Fruit fly (Drosophila melanogaster) whole organism, embryonic: ENCODE results near the gene tst.
A peak's percentile ranks its signal among the peaks of the same experiment; 100 is the strongest.

Experiments
- Aef1 ChIP-seq: fragments of 200-800 bp; sonication (Bioruptor generic); IDR thresholded peaks from 3 replicates; pipeline ENCODE4 v1.3.6; 2022; ENCODE audit warnings: missing biosample characterization, missing genetic modification characterization
- Bteb2 ChIP-seq: fragments of 200-800 bp; sonication (Bioruptor generic); optimal IDR thresholded peaks from 2 replicates; lab custom pipeline; 2016; ENCODE audit warnings: missing biosample characterization, missing genetic modification characterization
- C15 ChIP-seq: fragments of 200-800 bp; sonication (Bioruptor generic); IDR thresholded peaks from 3 replicates; pipeline ENCODE4 v1.3.6; 2022; ENCODE audit warnings: missing biosample characterization, missing genetic modification characterization
- CG10654 ChIP-seq: fragments of 200-800 bp; sonication (Bioruptor generic); optimal IDR thresholded peaks from 2 replicates; lab custom pipeline; 2016; ENCODE audit warnings: missing biosample characterization, missing genetic modification characterization
- CG11085 ChIP-seq: fragments of 200-800 bp; sonication (Bioruptor generic); IDR thresholded peaks from 2 replicates; pipeline ENCODE4 v1.3.6; 2022; ENCODE audit warnings: missing biosample characterization, missing genetic modification characterization
- CG17802 ChIP-seq: fragments of 200-800 bp; sonication (Bioruptor generic); optimal IDR thresholded peaks from 2 replicates; lab custom pipeline; 2018; ENCODE audit warnings: missing biosample characterization, mild to moderate bottlenecking, missing genetic modification characterization, moderate library complexity
- CG2199 ChIP-seq: fragments of 200-800 bp; sonication (Bioruptor generic); IDR thresholded peaks from 3 replicates; pipeline ENCODE4 v1.3.6; 2022; ENCODE audit warnings: missing biosample characterization, missing genetic modification characterization
- CG2678 ChIP-seq: fragments of 200-800 bp; sonication (Bioruptor generic); optimal IDR thresholded peaks from 3 replicates; lab custom pipeline; 2019; ENCODE audit warnings: missing biosample characterization, mild to moderate bottlenecking, missing genetic modification characterization, moderate library complexity
- CG30020 ChIP-seq: fragments of 200-800 bp; optimal IDR thresholded peaks from 2 replicates; lab custom pipeline; 2019; ENCODE audit warnings: missing biosample characterization, mild to moderate bottlenecking, missing genetic modification characterization, moderate library complexity
- CG33213 ChIP-seq: fragments of 200-800 bp; sonication (Bioruptor generic); optimal IDR thresholded peaks from 3 replicates; lab custom pipeline; 2016; ENCODE audit warnings: missing biosample characterization, missing genetic modification characterization
- CG4854 ChIP-seq: fragments of 200-800 bp; sonication (Bioruptor generic); optimal IDR thresholded peaks from 2 replicates; lab custom pipeline; 2016; ENCODE audit warnings: missing biosample characterization, missing genetic modification characterization, inconsistent platforms
- CG5245 ChIP-seq: fragments of 200-800 bp; sonication (Bioruptor generic); optimal IDR thresholded peaks from 3 replicates; lab custom pipeline; 2016; ENCODE audit warnings: missing biosample characterization, missing genetic modification characterization
- CG7963 ChIP-seq: fragments of 200-800 bp; sonication (Bioruptor generic); IDR thresholded peaks from 3 replicates; pipeline ENCODE4 v1.3.6; 2022; ENCODE audit warnings: missing biosample characterization, missing genetic modification characterization; ENCODE audit not compliant: partially characterized antibody
- CG8281 ChIP-seq: fragments of 200-800 bp; sonication (Bioruptor generic); optimal IDR thresholded peaks from 2 replicates; lab custom pipeline; 2018; ENCODE audit warnings: missing biosample characterization, mild to moderate bottlenecking, missing genetic modification characterization, moderate library complexity
- CG8359 ChIP-seq: fragments of 200-800 bp; sonication (Bioruptor generic); optimal IDR thresholded peaks from 2 replicates; lab custom pipeline; 2017; ENCODE audit warnings: missing biosample characterization, mild to moderate bottlenecking, missing genetic modification characterization, borderline replicate concordance
- CG8944 ChIP-seq: fragments of 200-800 bp; sonication (Bioruptor generic); optimal IDR thresholded peaks from 3 replicates; lab custom pipeline; 2016; ENCODE audit warnings: missing biosample characterization, missing genetic modification characterization
- CG9932 ChIP-seq: fragments of 200-800 bp; sonication (Bioruptor generic); IDR thresholded peaks from 2 replicates; pipeline ENCODE4 v1.3.6; 2022; ENCODE audit warnings: missing biosample characterization, missing genetic modification characterization
- Camta ChIP-seq: fragments of 200-800 bp; sonication (Bioruptor generic); optimal IDR thresholded peaks from 2 replicates; lab custom pipeline; 2016; ENCODE audit warnings: missing biosample characterization, missing genetic modification characterization
- D ChIP-seq, 2 experiments: fragments of 200-800 bp in 1 of 2; fragments of >200 bp in 1 of 2; sonication (Bioruptor generic) in 1 of 2; optimal IDR thresholded peaks; 2 replicates in 1 of 2; 3 replicates in 1 of 2; lab custom pipeline; 2017; ENCODE audit warnings: mild to moderate bottlenecking in 1 of 2, missing biosample characterization in 1 of 2, missing genetic modification characterization in 1 of 2, missing genetic modification reagents in 1 of 2
- D19A ChIP-seq: fragments of 200-800 bp; optimal IDR thresholded peaks from 3 replicates; lab custom pipeline; 2019; ENCODE audit warnings: missing biosample characterization, mild to moderate bottlenecking, missing genetic modification characterization, moderate library complexity
- Dip2 ChIP-seq: fragments of 200-800 bp; sonication (Bioruptor generic); IDR thresholded peaks from 2 replicates; pipeline ENCODE4 v1.3.6; 2022; ENCODE audit warnings: missing biosample characterization, missing genetic modification characterization
- Hr3 ChIP-seq: fragments of 200-800 bp; sonication (Bioruptor generic); optimal IDR thresholded peaks from 3 replicates; lab custom pipeline; 2016; ENCODE audit warnings: missing biosample characterization, missing genetic modification characterization
- Lim3 ChIP-seq: fragments of 200-800 bp; sonication (Bioruptor generic); IDR thresholded peaks from 2 replicates; pipeline ENCODE4 v1.3.6; 2022; ENCODE audit warnings: missing biosample characterization, missing genetic modification characterization
- Med ChIP-seq: fragments of 200-800 bp; sonication (Bioruptor generic); peaks from one replicate; lab custom pipeline; 2016; ENCODE audit warnings: missing biosample characterization, missing genetic modification characterization, mild to moderate bottlenecking, inconsistent platforms, moderate library complexity
- Neu2 ChIP-seq: fragments of 200-800 bp; sonication (Bioruptor generic); optimal IDR thresholded peaks from 3 replicates; lab custom pipeline; 2016; ENCODE audit warnings: missing biosample characterization, missing genetic modification characterization, borderline replicate concordance
- Ptx1 ChIP-seq: fragments of 200-800 bp; sonication (Bioruptor generic); IDR thresholded peaks from 2 replicates; pipeline ENCODE4 v1.3.6; 2022; ENCODE audit warnings: missing biosample characterization, missing genetic modification characterization
- Sox100B ChIP-seq: fragments of 200-800 bp; sonication (Bioruptor generic); optimal IDR thresholded peaks from 3 replicates; lab custom pipeline; 2018; ENCODE audit warnings: missing biosample characterization, mild to moderate bottlenecking, missing genetic modification characterization
- Stat92E ChIP-seq, 3 experiments: fragments of >200 bp in 2 of 3; fragments of 200-800 bp in 1 of 3; sonication (Bioruptor generic) in 1 of 3; optimal IDR thresholded peaks; 2 replicates each; lab custom pipeline; 2017 to 2019; ENCODE audit warnings: missing biosample characterization in 3 of 3, missing genetic modification characterization in 3 of 3, mild to moderate bottlenecking in 1 of 3, moderate library complexity in 1 of 3
- Taf1 ChIP-seq: fragments of 200-800 bp; sonication (Bioruptor generic); IDR thresholded peaks from 2 replicates; pipeline ENCODE4 v1.3.6; 2022; ENCODE audit warnings: missing biosample characterization, missing genetic modification characterization
- Usf ChIP-seq: fragments of 200-800 bp; sonication (Bioruptor generic); optimal IDR thresholded peaks from 2 replicates; lab custom pipeline; 2017; ENCODE audit warnings: missing genotype, missing biosample characterization, missing genetic modification characterization
- dati ChIP-seq: fragments of 200-800 bp; sonication (Bioruptor generic); IDR thresholded peaks from 2 replicates; pipeline ENCODE4 v1.3.6; 2022; ENCODE audit warnings: missing biosample characterization, missing genetic modification characterization
- dmrt11E ChIP-seq: fragments of 200-800 bp; sonication (Bioruptor generic); optimal IDR thresholded peaks from 3 replicates; lab custom pipeline; 2018; ENCODE audit warnings: missing biosample characterization, mild to moderate bottlenecking, missing genetic modification characterization, moderate library complexity
- hbn ChIP-seq: fragments of 200-800 bp; sonication (Bioruptor generic); IDR thresholded peaks from 2 replicates; pipeline ENCODE4 v1.3.6; 2022; ENCODE audit warnings: missing biosample characterization, missing genetic modification characterization; ENCODE audit not compliant: partially characterized antibody
- lbe ChIP-seq: fragments of 200-800 bp; sonication (Bioruptor generic); optimal IDR thresholded peaks from 2 replicates; lab custom pipeline; 2016; ENCODE audit warnings: missing biosample characterization, mild to moderate bottlenecking, missing genetic modification characterization
- lilli ChIP-seq: fragments of 200-800 bp; sonication (Bioruptor generic); optimal IDR thresholded peaks from 3 replicates; lab custom pipeline; 2016; ENCODE audit warnings: missing biosample characterization, missing genetic modification characterization
- nerfin-2 ChIP-seq: fragments of 200-800 bp; sonication (Bioruptor generic); IDR thresholded peaks from 2 replicates; pipeline ENCODE4 v1.3.6; 2022; ENCODE audit warnings: missing biosample characterization, missing genetic modification characterization; ENCODE audit not compliant: partially characterized antibody
- pho ChIP-seq: fragments of 200-800 bp; sonication (Bioruptor generic); optimal IDR thresholded peaks from 2 replicates; lab custom pipeline; 2016; ENCODE audit warnings: missing biosample characterization, missing genetic modification characterization
- psq ChIP-seq: fragments of 200-800 bp; sonication (Bioruptor generic); optimal IDR thresholded peaks from 2 replicates; lab custom pipeline; 2017; ENCODE audit warnings: missing biosample characterization, missing genetic modification characterization
- repo ChIP-seq: fragments of 200-800 bp; sonication (Bioruptor generic); optimal IDR thresholded peaks from 2 replicates; lab custom pipeline; 2016; ENCODE audit warnings: missing biosample characterization, missing genetic modification characterization
- slp2 ChIP-seq: fragments of 200-800 bp; sonication (Bioruptor generic); optimal IDR thresholded peaks from 2 replicates; lab custom pipeline; 2016; ENCODE audit warnings: missing biosample characterization, missing genetic modification characterization
- sob ChIP-seq: fragments of 200-800 bp; sonication (Bioruptor generic); IDR thresholded peaks from 2 replicates; pipeline ENCODE4 v1.3.6; 2022; ENCODE audit warnings: missing biosample characterization, missing genetic modification characterization
- sr ChIP-seq: fragments of 200-800 bp; sonication (Bioruptor generic); IDR thresholded peaks from 3 replicates; pipeline ENCODE4 v1.3.6; 2022; ENCODE audit warnings: missing biosample characterization, missing genetic modification characterization
- stc ChIP-seq: fragments of 200-800 bp; sonication (Bioruptor generic); IDR thresholded peaks from 2 replicates; pipeline ENCODE4 v1.3.6; 2022; ENCODE audit warnings: missing biosample characterization, missing genetic modification characterization
- tna ChIP-seq: fragments of 200-800 bp; sonication (Bioruptor generic); IDR thresholded peaks from 2 replicates; pipeline ENCODE4 v1.3.6; 2022; ENCODE audit warnings: missing biosample characterization, missing genetic modification characterization; ENCODE audit not compliant: partially characterized antibody
- usp ChIP-seq: fragments of >200 bp; optimal IDR thresholded peaks from 2 replicates; lab custom pipeline; 2017; ENCODE audit warnings: missing biosample characterization, missing genetic modification characterization
- vnd ChIP-seq: fragments of 200-800 bp; sonication (Bioruptor generic); IDR thresholded peaks from 3 replicates; pipeline ENCODE4 v1.3.6; 2022; ENCODE audit warnings: missing biosample characterization, missing genetic modification characterization; ENCODE audit not compliant: partially characterized antibody
- zf30C ChIP-seq: fragments of 200-800 bp; sonication (Bioruptor generic); optimal IDR thresholded peaks from 3 replicates; lab custom pipeline; 2018; ENCODE audit warnings: missing biosample characterization, mild to moderate bottlenecking, missing genetic modification characterization
- zfh1 ChIP-seq: fragments of 200-800 bp; sonication (Bioruptor generic); IDR thresholded peaks from 3 replicates; pipeline ENCODE4 v1.3.6; 2022; ENCODE audit warnings: missing biosample characterization, missing genetic modification characterization
- zfh2 ChIP-seq: fragments of 200-800 bp; sonication (Bioruptor generic); optimal IDR thresholded peaks from 2 replicates; lab custom pipeline; 2016; ENCODE audit warnings: missing biosample characterization, missing genetic modification characterization

tst gene

dm6 chr3R:23722680-23723372 is 49.8 kb downstream of the tst start, which contains the start of gene CG10365 (continued):
- no peak for TF ChIP-seq Bteb2 (GFP tag; lab: Kevin White, UChicago)
- peak; percentile 90 for TF ChIP-seq stc (GFP tag; lab: Robert Waterston, UW)
- peak; percentile 67 for TF ChIP-seq CG9932
- peak; percentile 59 for TF ChIP-seq zf30C (GFP tag; lab: Kevin White, UChicago)
- TF ChIP-seq D (optimal IDR thresholded peaks at IDR 0.05; lab: Kevin White, UChicago) = no peak
- TF ChIP-seq D (GFP tag; optimal IDR thresholded peaks at IDR 0.05; lab: Kevin White, UChicago) = peak; percentile 42
- peak; percentile 78 for TF ChIP-seq Aef1 (GFP tag; lab: Robert Waterston, UW)
- no peak for TF ChIP-seq nerfin-2
- TF ChIP-seq hbn (GFP tag; lab: Robert Waterston, UW) = no peak
- TF ChIP-seq CG10654 = peak; percentile 73
- peak; percentile 17 for TF ChIP-seq Camta (GFP tag; lab: Kevin White, UChicago)
- peak; percentile 76 for TF ChIP-seq D19A (tag; lab: Kevin White, UChicago)
- TF ChIP-seq Dip2 (GFP tag; lab: Robert Waterston, UW) = no peak
- peak; percentile 52 for TF ChIP-seq lilli (GFP tag; lab: Kevin White, UChicago)
- peak; percentile 80 for TF ChIP-seq sob
- TF ChIP-seq Stat92E (GFP tag; optimal IDR thresholded peaks at IDR 0.05; lab: Kevin White, UChicago) = no peak
- TF ChIP-seq CG17802 (tag; lab: Kevin White, UChicago) = no peak
- no peak for TF ChIP-seq pho (GFP tag; lab: Kevin White, UChicago)
- peak; percentile 76 for TF ChIP-seq CG11085
- TF ChIP-seq CG4854 (GFP tag; lab: Kevin White, UChicago) = no peak
- TF ChIP-seq CG2678 (tag; lab: Kevin White, UChicago) = peak; percentile 96
- no peak for TF ChIP-seq CG30020 (tag; lab: Kevin White, UChicago)
- TF ChIP-seq lbe = peak; percentile 3
- no peak for TF ChIP-seq Neu2 (GFP tag; lab: Kevin White, UChicago)
- TF ChIP-seq slp2 (GFP tag; lab: Kevin White, UChicago) = no peak
- TF ChIP-seq Usf = peak; percentile 25
- peak; percentile 64 for TF ChIP-seq CG8281
- TF ChIP-seq CG2199 (GFP tag; lab: Robert Waterston, UW) = no peak
- TF ChIP-seq C15 (GFP tag; lab: Robert Waterston, UW) = peak; percentile 62; the same call in 2 of the 3 replicates
- no peak for TF ChIP-seq repo (GFP tag; lab: Kevin White, UChicago)
- peak; percentile 65 for TF ChIP-seq CG5245
- peak; percentile 38; the same call in 1 of the 2 replicates for TF ChIP-seq dati
- no peak for TF ChIP-seq CG7963
- TF ChIP-seq Ptx1 (GFP tag; lab: Robert Waterston, UW) = peak; percentile 92
- TF ChIP-seq Med (GFP tag; lab: Kevin White, UChicago) = peak; percentile 76
- peak; percentile 93 for TF ChIP-seq Sox100B (GFP tag; lab: Kevin White, UChicago)
- no peak for TF ChIP-seq zfh2 (GFP tag; lab: Kevin White, UChicago)
- no peak for TF ChIP-seq Lim3 (GFP tag; lab: Robert Waterston, UW)
- TF ChIP-seq dmrt11E = peak; percentile 26
- TF ChIP-seq zfh1 (GFP tag; lab: Robert Waterston, UW) = 0 out of 3 replicates have a peak, but pooled peaks have one; percentile 50
- TF ChIP-seq usp (GFP tag; lab: Kevin White, UChicago) = no peak
- TF ChIP-seq psq (GFP tag; lab: Kevin White, UChicago) = peak; percentile 52
- TF ChIP-seq tna (GFP tag; lab: Robert Waterston, UW) = no peak; the same call in 1 of the 2 replicates
- no peak for TF ChIP-seq CG8944
- TF ChIP-seq sr (GFP tag; lab: Robert Waterston, UW) = 0 out of 3 replicates have a peak, but pooled peaks have one; percentile 22
- TF ChIP-seq CG8359 (GFP tag; lab: Kevin White, UChicago) = no peak
- peak; percentile 84 for TF ChIP-seq Hr3
- no peak for TF ChIP-seq vnd (GFP tag; lab: Robert Waterston, UW)
- no peak for TF ChIP-seq CG33213 (GFP tag; lab: Kevin White, UChicago)
- TF ChIP-seq Taf1 = no peak
